Fruit fly (Drosophila melanogaster) whole organism, pupa: ENCODE data around the gene CAH9.

ENCODE experiments used
- CG10348 ChIP-seq: fragments of 200-800 bp; sonication (Bioruptor generic); IDR thresholded peaks from 2 replicates; pipeline ENCODE4 v1.3.6; 2022; ENCODE audit warnings: missing biosample characterization, missing genetic modification characterization
- CG12605 ChIP-seq: fragments of 200-800 bp; sonication (Bioruptor generic); IDR thresholded peaks from 2 replicates; pipeline ENCODE4 v1.3.6; 2022; ENCODE audit warnings: missing biosample characterization, missing genetic modification characterization
- CG13204 ChIP-seq: fragments of 200-800 bp; sonication (Bioruptor generic); optimal IDR thresholded peaks from 2 replicates; lab custom pipeline; 2018; ENCODE audit warnings: missing biosample characterization, mild to moderate bottlenecking, missing genetic modification characterization, moderate library complexity
- CG14655 ChIP-seq: fragments of 200-800 bp; sonication (Bioruptor generic); optimal IDR thresholded peaks from 3 replicates; lab custom pipeline; 2017; ENCODE audit warnings: mild to moderate bottlenecking, missing biosample characterization, missing genetic modification reagents, missing genetic modification characterization
- CG15710 ChIP-seq: fragments of 200-800 bp; sonication (Bioruptor generic); optimal IDR thresholded peaks from 2 replicates; lab custom pipeline; 2018; ENCODE audit warnings: missing biosample characterization, mild to moderate bottlenecking, missing genetic modification characterization, moderate library complexity
- CG17806 ChIP-seq: fragments of 200-800 bp; sonication (Bioruptor generic); optimal IDR thresholded peaks from 2 replicates; lab custom pipeline; 2018; ENCODE audit warnings: missing biosample characterization, mild to moderate bottlenecking, missing genetic modification characterization, moderate library complexity
- CG32121 ChIP-seq: fragments of 200-800 bp; sonication (Bioruptor generic); IDR thresholded peaks from 2 replicates; pipeline ENCODE4 v1.3.6; 2022; ENCODE audit warnings: missing biosample characterization, missing genetic modification characterization
- CG34367 ChIP-seq: fragments of 200-800 bp; sonication (Bioruptor generic); optimal IDR thresholded peaks from 2 replicates; lab custom pipeline; 2018; ENCODE audit warnings: missing biosample characterization, mild to moderate bottlenecking, missing genetic modification characterization
- CG4496 ChIP-seq: fragments of 200-800 bp; sonication (Bioruptor generic); IDR thresholded peaks from 3 replicates; pipeline ENCODE4 v1.3.6; 2022; ENCODE audit warnings: missing biosample characterization, missing genetic modification characterization
- CG8159 ChIP-seq: fragments of 200-800 bp; sonication (Bioruptor generic); optimal IDR thresholded peaks from 3 replicates; lab custom pipeline; 2018; ENCODE audit warnings: missing biosample characterization, mild to moderate bottlenecking, missing genetic modification characterization, moderate library complexity
- CG8301 ChIP-seq: fragments of 200-800 bp; sonication (Bioruptor generic); optimal IDR thresholded peaks from 2 replicates; lab custom pipeline; 2018; ENCODE audit warnings: missing biosample characterization, mild to moderate bottlenecking, missing genetic modification characterization
- CG9948 ChIP-seq: fragments of 200-800 bp; sonication (Bioruptor generic); optimal IDR thresholded peaks from 2 replicates; lab custom pipeline; 2018; ENCODE audit warnings: missing biosample characterization, mild to moderate bottlenecking, missing genetic modification characterization, moderate library complexity
- D1 ChIP-seq: fragments of 200-800 bp; sonication (Bioruptor generic); optimal IDR thresholded peaks from 2 replicates; lab custom pipeline; 2018; ENCODE audit warnings: missing biosample characterization, mild to moderate bottlenecking, missing genetic modification characterization, moderate library complexity
- EcR ChIP-seq: fragments of 200-800 bp; sonication (Bioruptor generic); optimal IDR thresholded peaks from 3 replicates; lab custom pipeline; 2019; ENCODE audit warnings: missing biosample characterization, missing genetic modification characterization, mild to moderate bottlenecking, moderate library complexity, missing genetic modification reagents
- Ets98B ChIP-seq: fragments of 200-800 bp; sonication (Bioruptor generic); IDR thresholded peaks from 2 replicates; pipeline ENCODE4 v1.3.6; 2022; ENCODE audit warnings: missing biosample characterization, missing genetic modification characterization
- Pif1A ChIP-seq: fragments of 200-800 bp; sonication (Bioruptor generic); optimal IDR thresholded peaks from 3 replicates; lab custom pipeline; 2016; ENCODE audit warnings: missing biosample characterization, missing genetic modification characterization
- Pif1B ChIP-seq: fragments of 200-800 bp; sonication (Bioruptor generic); optimal IDR thresholded peaks from 3 replicates; lab custom pipeline; 2016; ENCODE audit warnings: missing biosample characterization, missing genetic modification characterization
- Snoo ChIP-seq: fragments of 200-800 bp; sonication (Bioruptor generic); optimal IDR thresholded peaks from 3 replicates; lab custom pipeline; 2017; ENCODE audit warnings: missing biosample characterization, mild to moderate bottlenecking, missing genetic modification characterization, inconsistent platforms
- fd96Ca ChIP-seq: fragments of 200-800 bp; sonication (Bioruptor generic); IDR thresholded peaks from 3 replicates; pipeline ENCODE4 v1.3.6; 2022; ENCODE audit warnings: missing biosample characterization, missing genetic modification characterization
- gl ChIP-seq: fragments of 200-800 bp; sonication (Bioruptor generic); optimal IDR thresholded peaks from 2 replicates; lab custom pipeline; 2018; ENCODE audit warnings: missing biosample characterization, mild to moderate bottlenecking, missing genetic modification characterization
- rn ChIP-seq: fragments of 200-800 bp; sonication (Bioruptor generic); IDR thresholded peaks from 2 replicates; pipeline ENCODE4 v1.3.6; 2022; ENCODE audit warnings: missing biosample characterization, missing genetic modification characterization

CAH9 gene

dm6 chr3R:27137914-27138323 is 31.9 kb upstream of the CAH9 start:
- TF ChIP-seq Ets98B (no peak), CG8159 (tag; lab: Kevin White, UChicago) (no peak), CG12605 (GFP tag; lab: Robert Waterston, UW) (0 out of 2 replicates have a peak, but pooled peaks have one; percentile 12), rn (no peak)
- TF ChIP-seq, all 21 proteins: peak for 1

dm6 chr3R:27135692-27136641 is 30.0 kb upstream of the CAH9 start:
- TF ChIP-seq CG10348 (GFP tag; lab: Robert Waterston, UW) (no peak), CG32121 (GFP tag; lab: Robert Waterston, UW) (peak; percentile 10; the same call in 1 of the 2 replicates), EcR (GFP tag; lab: Kevin White, UChicago) (no peak), CG9948 (peak; percentile 9), CG14655 (GFP tag; lab: Kevin White, UChicago) (peak; percentile 28), rn (no peak), Ets98B (no peak), CG8159 (tag; lab: Kevin White, UChicago) (peak; percentile 56), CG17806 (tag; lab: Kevin White, UChicago) (no peak), CG12605 (GFP tag; lab: Robert Waterston, UW) (no peak), Pif1A (GFP tag; lab: Kevin White, UChicago) (peak; percentile 69), CG34367 (peak; percentile 54), CG4496 (GFP tag; lab: Robert Waterston, UW) (no peak), CG15710 (tag; lab: Kevin White, UChicago) (peak; percentile 33), fd96Ca (GFP tag; lab: Robert Waterston, UW) (0 out of 3 replicates have a peak, but pooled peaks have one; percentile 31), D1 (tag; lab: Kevin White, UChicago) (no peak), gl (tag; lab: Kevin White, UChicago) (peak; percentile 68), CG8301 (tag; lab: Kevin White, UChicago) (no peak), CG13204 (peak; percentile 18), Pif1B (GFP tag; lab: Kevin White, UChicago) (peak; percentile 68), Snoo (tag; lab: Kevin White, UChicago) (peak; percentile 45)
- TF ChIP-seq, all 21 proteins: peak for 12

dm6 chr3R:27134728-27135361 is 28.9 kb upstream of the CAH9 start:
- no peak for TF ChIP-seq CG9948
- TF ChIP-seq CG4496 (GFP tag; lab: Robert Waterston, UW), result 0 out of 3 replicates have a peak, but pooled peaks have one; percentile 17

DNA sequence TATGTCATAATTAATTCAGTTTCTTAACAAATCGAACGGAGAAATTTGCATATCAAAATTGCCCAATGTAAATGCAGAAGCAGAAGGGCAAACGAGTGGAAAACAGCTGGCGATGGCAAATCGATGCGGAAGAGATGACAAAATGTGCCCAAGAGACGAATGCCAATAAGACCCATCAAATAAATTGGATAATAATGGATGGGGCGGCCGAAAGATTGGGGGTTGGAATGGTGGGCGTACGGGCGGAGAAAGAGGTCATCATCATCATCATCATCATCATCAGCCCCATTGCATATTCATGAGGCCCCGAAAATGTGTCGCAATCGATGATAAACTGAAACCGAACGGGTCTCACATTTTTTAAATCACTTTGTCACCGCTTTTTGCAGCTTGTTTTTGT is 28.0 kb upstream of the CAH9 start:
- no peak for TF ChIP-seq gl (tag; lab: Kevin White, UChicago)
- TF ChIP-seq CG15710 (tag; lab: Kevin White, UChicago), result no peak
- no peak for TF ChIP-seq D1 (tag; lab: Kevin White, UChicago)
- no peak for TF ChIP-seq CG8301 (tag; lab: Kevin White, UChicago)
- TF ChIP-seq Pif1B (GFP tag; lab: Kevin White, UChicago), result no peak
- TF ChIP-seq CG12605 (GFP tag; lab: Robert Waterston, UW), result no peak
- TF ChIP-seq CG32121 (GFP tag; lab: Robert Waterston, UW), result no peak
- no peak for TF ChIP-seq fd96Ca (GFP tag; lab: Robert Waterston, UW)
- no peak for TF ChIP-seq CG9948
- no peak for TF ChIP-seq Ets98B
- TF ChIP-seq Pif1A (GFP tag; lab: Kevin White, UChicago), result no peak
- TF ChIP-seq CG14655 (GFP tag; lab: Kevin White, UChicago), result no peak
- no peak for TF ChIP-seq CG13204

dm6 chr3R:27131408-27131807 is 25.4 kb upstream of the CAH9 start:
- TF ChIP-seq CG17806 (tag; lab: Kevin White, UChicago), result no peak
- no peak for TF ChIP-seq fd96Ca (GFP tag; lab: Robert Waterston, UW)
- no peak for TF ChIP-seq EcR (GFP tag; lab: Kevin White, UChicago)
- no peak for TF ChIP-seq D1 (tag; lab: Kevin White, UChicago)
- TF ChIP-seq CG14655 (GFP tag; lab: Kevin White, UChicago), result no peak
- TF ChIP-seq CG8301 (tag; lab: Kevin White, UChicago), result no peak
- TF ChIP-seq Pif1B (GFP tag; lab: Kevin White, UChicago), result no peak
- no peak for TF ChIP-seq CG4496 (GFP tag; lab: Robert Waterston, UW)
- no peak for TF ChIP-seq CG32121 (GFP tag; lab: Robert Waterston, UW)
- TF ChIP-seq CG8159 (tag; lab: Kevin White, UChicago), result no peak
- TF ChIP-seq rn, result no peak
- TF ChIP-seq Ets98B, result no peak
- no peak for TF ChIP-seq CG34367
- TF ChIP-seq CG10348 (GFP tag; lab: Robert Waterston, UW), result no peak
- TF ChIP-seq gl (tag; lab: Kevin White, UChicago), result no peak
- TF ChIP-seq Pif1A (GFP tag; lab: Kevin White, UChicago), result no peak
- TF ChIP-seq Snoo (tag; lab: Kevin White, UChicago), result no peak
- no peak for TF ChIP-seq CG12605 (GFP tag; lab: Robert Waterston, UW)
